Fruit fly (Drosophila melanogaster) whole organism, wandering third instar larva: Measurements from ENCODE around the gene TpnC25D.

Experiments
- CG32264 ChIP-seq: fragments of 200-800 bp; sonication (Bioruptor generic); optimal IDR thresholded peaks from 2 replicates; lab custom pipeline; 2016; ENCODE audit warnings: missing biosample characterization, missing genetic modification characterization
- CG9705 ChIP-seq: fragments of 200-800 bp; sonication (Bioruptor generic); optimal IDR thresholded peaks from 2 replicates; lab custom pipeline; 2018; ENCODE audit warnings: missing biosample characterization, mild to moderate bottlenecking, missing genetic modification characterization
- CrebA ChIP-seq: fragments of 200-800 bp; sonication (Bioruptor generic); optimal IDR thresholded peaks from 2 replicates; lab custom pipeline; 2016; ENCODE audit warnings: missing biosample characterization, mild to moderate bottlenecking, missing genetic modification characterization, borderline replicate concordance
- Dfd ChIP-seq: fragments of >200 bp; optimal IDR thresholded peaks from 2 replicates; lab custom pipeline; 2017; ENCODE audit warnings: missing biosample characterization, missing genetic modification characterization
- Dif ChIP-seq: fragments of 200-275, 200-300 bp; sonication (Bioruptor generic); optimal IDR thresholded peaks from 2 replicates; lab custom pipeline; 2018; ENCODE audit warnings: missing biosample characterization, missing genetic modification characterization; ENCODE audit not compliant: partially characterized antibody
- HLH106 ChIP-seq: fragments of 200-800 bp; optimal IDR thresholded peaks from 3 replicates; lab custom pipeline; 2019; ENCODE audit warnings: missing biosample characterization, mild to moderate bottlenecking, missing genetic modification characterization, moderate library complexity
- Hnf4 ChIP-seq: fragments of 200-800 bp; sonication (Bioruptor generic); optimal IDR thresholded peaks from 2 replicates; lab custom pipeline; 2016; ENCODE audit warnings: missing biosample characterization, mild to moderate bottlenecking, missing genetic modification characterization
- Hr78 ChIP-seq: fragments of >200 bp; optimal IDR thresholded peaks from 2 replicates; lab custom pipeline; 2017; ENCODE audit warnings: missing biosample characterization, missing genetic modification characterization
- Hr83 ChIP-seq: fragments of 200-300 bp; sonication (Bioruptor generic); optimal IDR thresholded peaks from 2 replicates; lab custom pipeline; 2016; ENCODE audit warnings: missing biosample characterization, mild to moderate bottlenecking, missing genetic modification characterization, moderate library complexity; ENCODE audit not compliant: poor library complexity, severe bottlenecking
- Jra ChIP-seq: sonication (Bioruptor generic); optimal IDR thresholded peaks from 2 replicates; lab custom pipeline; 2016; ENCODE audit warnings: missing biosample characterization, missing genetic modification characterization
- Myc ChIP-seq: fragments of >200 bp; optimal IDR thresholded peaks from 2 replicates; lab custom pipeline; 2017
- OdsH ChIP-seq: fragments of 200-800 bp; sonication (Bioruptor generic); optimal IDR thresholded peaks from 2 replicates; lab custom pipeline; 2016; ENCODE audit warnings: missing biosample characterization, mild to moderate bottlenecking, missing genetic modification characterization
- Sp1 ChIP-seq: fragments of 200-800 bp; sonication (Bioruptor generic); optimal IDR thresholded peaks from 3 replicates; lab custom pipeline; 2019; ENCODE audit warnings: missing biosample characterization, mild to moderate bottlenecking, missing genetic modification characterization, moderate library complexity
- Vsx2 ChIP-seq: fragments of 200-300, 225-300 bp; sonication (Bioruptor generic); optimal IDR thresholded peaks from 2 replicates; lab custom pipeline; 2018; ENCODE audit warnings: missing biosample characterization, missing genetic modification characterization; ENCODE audit not compliant: partially characterized antibody
- br ChIP-seq: fragments of 200-800 bp; sonication (Bioruptor generic); optimal IDR thresholded peaks from 2 replicates; lab custom pipeline; 2016; ENCODE audit warnings: missing biosample characterization, missing genetic modification characterization
- brk ChIP-seq: fragments of 200-800 bp; sonication (Bioruptor generic); optimal IDR thresholded peaks from 2 replicates; lab custom pipeline; 2016; ENCODE audit warnings: missing biosample characterization, mild to moderate bottlenecking, missing genetic modification characterization
- dl ChIP-seq, 2 experiments: fragments of 175-275, 200-275 bp in 1 of 2; fragments of 200-275 bp in 1 of 2; sonication (Bioruptor generic); optimal IDR thresholded peaks; lab custom pipeline; 2018; ENCODE audit warnings: mild to moderate bottlenecking in 2 of 2, missing biosample characterization in 2 of 2, missing genetic modification characterization in 2 of 2, moderate library complexity in 2 of 2; ENCODE audit not compliant: partially characterized antibody in 2 of 2, insufficient read depth in 1 of 2
- dmrt93B ChIP-seq: fragments of 200-800 bp; sonication (Bioruptor generic); optimal IDR thresholded peaks from 2 replicates; lab custom pipeline; 2018; ENCODE audit warnings: missing biosample characterization, mild to moderate bottlenecking, missing genetic modification characterization
- ey ChIP-seq: fragments of 200-800 bp; sonication (Bioruptor generic); optimal IDR thresholded peaks from 2 replicates; lab custom pipeline; 2016; ENCODE audit warnings: missing biosample characterization, missing genetic modification characterization
- foxo ChIP-seq, 2 experiments: fragments of 200-800 bp; sonication (Bioruptor generic); optimal IDR thresholded peaks; 2 replicates in 1 of 2; 3 replicates in 1 of 2; lab custom pipeline; 2016 to 2017; ENCODE audit warnings: missing biosample characterization in 2 of 2, missing genetic modification characterization in 2 of 2
- fru ChIP-seq: fragments of 200-800 bp; sonication (Bioruptor generic); optimal IDR thresholded peaks from 3 replicates; lab custom pipeline; 2016; ENCODE audit warnings: missing biosample characterization, mild to moderate bottlenecking, missing genetic modification characterization
- h ChIP-seq: fragments of 200-800 bp; sonication (Bioruptor generic); optimal IDR thresholded peaks from 3 replicates; lab custom pipeline; 2016; ENCODE audit warnings: missing biosample characterization, mild to moderate bottlenecking, missing genetic modification characterization
- jim ChIP-seq: fragments of 175-275, 200-325 bp; sonication (Bioruptor generic); optimal IDR thresholded peaks from 2 replicates; lab custom pipeline; 2016; ENCODE audit warnings: missing biosample characterization, mild to moderate bottlenecking, missing genetic modification characterization
- lola ChIP-seq: fragments of >200 bp; optimal IDR thresholded peaks from 2 replicates; lab custom pipeline; 2017; ENCODE audit warnings: missing biosample characterization, missing genetic modification characterization
- pan ChIP-seq: fragments of >200 bp; optimal IDR thresholded peaks from 2 replicates; lab custom pipeline; 2017
- psq ChIP-seq: fragments of 200-800 bp; sonication (Bioruptor generic); optimal IDR thresholded peaks from 3 replicates; lab custom pipeline; 2017; ENCODE audit warnings: missing biosample characterization, mild to moderate bottlenecking, missing genetic modification characterization, moderate library complexity
- rgr ChIP-seq: fragments of 200-800 bp; sonication (Bioruptor generic); optimal IDR thresholded peaks from 3 replicates; lab custom pipeline; 2016; ENCODE audit warnings: missing biosample characterization, mild to moderate bottlenecking, missing genetic modification characterization
- tai ChIP-seq: sonication (Bioruptor generic); optimal IDR thresholded peaks from 2 replicates; lab custom pipeline; 2016; ENCODE audit warnings: missing biosample characterization, missing genetic modification characterization
- woc ChIP-seq: sonication (Bioruptor generic); optimal IDR thresholded peaks from 2 replicates; lab custom pipeline; 2016; ENCODE audit warnings: missing biosample characterization, mild to moderate bottlenecking, missing genetic modification characterization

The TpnC25D gene

DNA sequence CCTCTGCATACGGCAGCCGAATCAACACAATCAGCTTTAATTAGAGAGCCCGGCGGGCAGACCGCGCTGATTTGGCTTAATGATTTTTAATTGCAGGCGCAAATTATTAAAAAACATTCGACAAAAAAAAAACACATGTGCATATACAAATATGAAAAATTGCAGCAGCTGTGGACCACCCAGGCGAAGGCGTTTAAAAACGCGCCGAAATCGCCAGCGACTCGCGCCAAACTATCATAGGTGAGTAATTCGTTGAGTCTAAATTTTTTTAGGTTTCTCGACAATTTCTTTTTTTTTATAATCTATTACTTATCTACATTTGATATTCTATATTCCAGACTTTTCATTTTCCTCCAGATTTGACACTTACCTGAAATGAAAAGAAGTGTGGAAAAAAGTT is 12.7 kb downstream of the TpnC25D start:
- TF ChIP-seq CG32264 (no peak), Myc (lab: Kevin White, UChicago) (peak; percentile 15)

DNA sequence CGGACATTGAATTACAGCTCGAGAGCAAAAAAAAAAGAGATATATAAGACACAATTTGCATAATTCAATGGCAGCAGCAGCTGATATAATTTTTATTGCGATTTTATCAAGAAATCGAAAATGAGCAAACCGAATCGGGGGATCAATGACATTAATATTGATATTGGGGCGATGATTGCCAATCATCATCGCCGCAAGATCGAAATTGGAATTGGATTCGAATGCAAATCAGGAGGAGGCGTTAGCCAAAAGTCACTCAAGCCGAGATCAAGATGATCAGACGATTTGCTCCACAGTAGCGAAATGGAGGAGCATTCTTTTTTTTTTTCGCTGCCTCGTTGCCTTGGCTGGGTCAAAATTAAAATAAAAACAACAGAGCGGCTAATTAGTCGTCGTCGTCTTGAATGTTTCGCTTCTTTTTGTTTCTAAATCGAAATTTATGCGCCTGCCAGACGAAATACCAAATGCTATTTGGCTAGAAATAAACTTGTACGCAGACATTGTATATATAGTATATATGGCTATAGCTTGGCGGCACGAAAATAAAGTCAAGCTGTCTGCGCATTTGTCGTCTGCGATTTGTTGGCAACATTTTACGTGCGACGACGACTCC is 13.3 kb downstream of the TpnC25D start:
- no peak for TF ChIP-seq ey (GFP tag; lab: Kevin White, UChicago)
- TF ChIP-seq jim (GFP tag; lab: Kevin White, UChicago), result peak; percentile 33
- TF ChIP-seq, all 38 proteins: peak for 1

DNA sequence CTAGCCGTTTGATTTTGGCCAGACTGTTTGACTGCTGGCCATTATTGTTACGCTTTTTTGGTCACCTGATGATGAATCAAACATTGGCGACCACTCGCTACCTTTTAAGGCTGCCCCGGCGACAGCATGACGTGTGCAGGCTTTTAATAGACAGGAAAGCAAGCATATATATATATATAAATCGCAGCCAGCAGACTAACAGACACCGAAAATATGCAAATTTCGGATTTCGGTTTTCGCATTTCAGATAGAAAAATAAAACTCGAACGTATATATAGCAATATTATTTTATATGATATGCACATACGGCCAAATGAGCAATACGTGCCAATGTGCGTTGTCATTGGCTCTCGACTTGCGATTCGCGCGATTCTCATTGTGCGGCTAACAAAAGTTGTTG is 14.3 kb downstream of the TpnC25D start:
- TF ChIP-seq pan (lab: Kevin White, UChicago) (no peak), brk (GFP tag; lab: Kevin White, UChicago) (no peak), psq (GFP tag; lab: Kevin White, UChicago) (no peak), Hr83 (GFP tag; lab: Kevin White, UChicago) (no peak), dmrt93B (GFP tag; lab: Kevin White, UChicago) (no peak), Hr78 (GFP tag; lab: Kevin White, UChicago) (no peak), HLH106 (tag; lab: Kevin White, UChicago) (no peak)

DNA sequence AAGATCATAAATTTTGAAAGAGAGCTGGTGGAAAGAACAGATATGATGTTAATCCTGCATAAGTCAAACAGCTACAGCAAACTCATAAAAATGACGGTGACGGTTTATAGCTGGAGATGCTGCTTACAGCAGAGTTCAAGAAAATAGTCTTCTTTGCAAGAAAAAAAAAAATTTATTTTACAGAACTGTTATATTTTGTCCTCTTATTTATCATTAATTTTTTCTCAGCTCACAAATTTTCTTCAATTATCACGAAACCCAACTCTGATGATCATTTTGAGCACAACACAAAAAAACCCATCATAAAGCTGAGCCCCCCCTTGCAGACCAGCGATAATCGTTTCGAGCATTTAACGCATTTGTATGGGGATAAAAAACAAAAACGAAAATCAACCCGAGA is 14.9 kb downstream of the TpnC25D start:
- TF ChIP-seq Sp1, result peak; percentile 46
- no peak for TF ChIP-seq CG9705 (GFP tag; lab: Kevin White, UChicago)
- peak; percentile 1 for TF ChIP-seq Jra
- TF ChIP-seq CrebA (GFP tag; lab: Kevin White, UChicago), result no peak
- TF ChIP-seq HLH106 (tag; lab: Kevin White, UChicago), result peak; percentile 30
- peak; percentile 6 for TF ChIP-seq dmrt93B (GFP tag; lab: Kevin White, UChicago)
- peak; percentile 50 for TF ChIP-seq rgr (GFP tag; lab: Kevin White, UChicago)
- TF ChIP-seq fru (GFP tag; lab: Kevin White, UChicago), result peak; percentile 62
- TF ChIP-seq Dif (GFP tag; lab: Kevin White, UChicago), result no peak
- no peak for TF ChIP-seq lola (GFP tag; lab: Kevin White, UChicago)
- no peak for TF ChIP-seq Myc (lab: Kevin White, UChicago)
- peak in 1 of 2 experiments; percentile 65 for TF ChIP-seq foxo (GFP tag; optimal IDR thresholded peaks at IDR 0.05; lab: Kevin White, UChicago)
- TF ChIP-seq dl (GFP tag; optimal IDR thresholded peaks at IDR 0.05; lab: Kevin White, UChicago; ENCODE audit: insufficient read depth in 1 of 2, partially characterized antibody in 2 of 2), result no peak
- TF ChIP-seq pan (lab: Kevin White, UChicago), result no peak
- peak; percentile 35 for TF ChIP-seq tai (GFP tag; lab: Kevin White, UChicago)
- peak; percentile 21 for TF ChIP-seq OdsH (GFP tag; lab: Kevin White, UChicago)
- no peak for TF ChIP-seq Vsx2 (GFP tag; lab: Kevin White, UChicago)
- TF ChIP-seq jim (GFP tag; lab: Kevin White, UChicago), result no peak
- TF ChIP-seq br (GFP tag; lab: Kevin White, UChicago), result peak; percentile 43
- no peak for TF ChIP-seq Hr83 (GFP tag; lab: Kevin White, UChicago)
- TF ChIP-seq h (GFP tag; lab: Kevin White, UChicago), result peak; percentile 46
- no peak for TF ChIP-seq Dfd (GFP tag; lab: Kevin White, UChicago)
- TF ChIP-seq Hnf4 (GFP tag; lab: Kevin White, UChicago), result peak; percentile 46
- peak; percentile 43 for TF ChIP-seq ey (GFP tag; lab: Kevin White, UChicago)
- peak; percentile 35 for TF ChIP-seq CG32264
- peak; percentile 24 for TF ChIP-seq woc
- peak; percentile 40 for TF ChIP-seq psq (GFP tag; lab: Kevin White, UChicago)
- TF ChIP-seq, all 38 proteins: peak for 16

DNA sequence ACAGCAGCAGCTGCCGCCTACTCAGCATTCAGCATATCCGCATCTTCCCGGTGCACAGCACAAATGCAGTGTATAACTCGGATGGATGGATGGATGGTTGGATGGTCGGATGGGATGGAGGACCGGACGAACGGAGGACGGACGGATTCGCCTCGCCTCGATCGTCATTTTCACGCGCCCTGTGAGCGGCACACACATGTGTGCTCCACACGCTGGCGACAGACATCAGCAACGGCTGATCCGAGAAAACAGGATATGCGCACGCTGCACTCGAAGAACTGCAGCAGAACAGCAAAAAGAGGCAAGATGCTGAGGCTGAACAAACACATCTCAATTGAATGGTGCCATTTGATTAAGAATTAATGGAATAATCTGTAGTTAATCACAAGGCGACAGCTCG is 15.7 kb downstream of the TpnC25D start:
- TF ChIP-seq lola (GFP tag; lab: Kevin White, UChicago) (no peak), Hr78 (GFP tag; lab: Kevin White, UChicago) (no peak), ey (GFP tag; lab: Kevin White, UChicago) (no peak), brk (GFP tag; lab: Kevin White, UChicago) (no peak), tai (GFP tag; lab: Kevin White, UChicago) (no peak)
- TF ChIP-seq, all 38 proteins: peak for 0
